Worm (Caenorhabditis elegans) whole organism, L3 larva: ENCODE data around the gene T18D3.1.

Experiments
- R02D3.7 ChIP-seq: fragments of 150-350 bp; optimal IDR thresholded peaks from 2 replicates; lab custom pipeline; 2014; ENCODE audit warnings: missing biosample characterization, missing genetic modification characterization
- ZK546.5 ChIP-seq: sonication (generic microtip); optimal IDR thresholded peaks from 2 replicates; lab custom pipeline; 2017; ENCODE audit warnings: missing biosample characterization, missing genetic modification characterization
- aly-2 ChIP-seq: fragments of 150-350 bp; optimal IDR thresholded peaks from 2 replicates; lab custom pipeline; 2014; ENCODE audit warnings: missing biosample characterization, missing genetic modification characterization
- ceh-16 ChIP-seq: sonication (generic microtip); optimal IDR thresholded peaks from 2 replicates; lab custom pipeline; 2017; ENCODE audit warnings: missing biosample characterization, missing genetic modification characterization
- ceh-28 ChIP-seq: fragments of 150-350 bp; optimal IDR thresholded peaks from 2 replicates; lab custom pipeline; 2014; ENCODE audit warnings: missing biosample characterization, missing genetic modification reagents, missing genetic modification characterization
- ceh-82 ChIP-seq: fragments of 150-350 bp; optimal IDR thresholded peaks from 2 replicates; lab custom pipeline; 2014; ENCODE audit warnings: missing biosample characterization, missing genetic modification characterization
- egl-27 ChIP-seq: sonication (generic microtip); optimal IDR thresholded peaks from 4 replicates; lab custom pipeline; 2017; ENCODE audit warnings: missing biosample characterization, missing genetic modification reagents, missing genetic modification characterization
- egl-5 ChIP-seq: fragments of 150-350 bp; optimal IDR thresholded peaks from 2 replicates; lab custom pipeline; 2017; ENCODE audit warnings: missing biosample characterization, missing genetic modification reagents, missing genetic modification characterization, inconsistent platforms
- elt-2 ChIP-seq: sonication (generic microtip); optimal IDR thresholded peaks from 2 replicates; lab custom pipeline; 2016; ENCODE audit warnings: missing genetic modification reagents, mild to moderate bottlenecking, missing genetic modification characterization, missing compliant biosample characterization
- eor-1 ChIP-seq, 2 experiments: fragments of 150-350 bp; optimal IDR thresholded peaks; 2 replicates each; lab custom pipeline; 2014 to 2018; ENCODE audit warnings: missing biosample characterization in 2 of 2, missing genetic modification characterization in 2 of 2
- fkh-10 ChIP-seq: sonication (generic microtip); optimal IDR thresholded peaks from 2 replicates; lab custom pipeline; 2017; ENCODE audit warnings: missing biosample characterization, missing genetic modification reagents, missing genetic modification characterization
- hmg-11 ChIP-seq: sonication (generic microtip); optimal IDR thresholded peaks from 2 replicates; lab custom pipeline; 2016; ENCODE audit warnings: missing genetic modification characterization, missing compliant biosample characterization
- jun-1 ChIP-seq: fragments of 150-350 bp; optimal IDR thresholded peaks from 2 replicates; lab custom pipeline; 2014; ENCODE audit warnings: missing biosample characterization, missing genetic modification reagents, missing genetic modification characterization
- lin-15B ChIP-seq: fragments of 150-350 bp; optimal IDR thresholded peaks from 2 replicates; lab custom pipeline; 2014; ENCODE audit warnings: missing biosample characterization, missing genetic modification characterization
- lin-39 ChIP-seq: fragments of 150-350 bp; optimal IDR thresholded peaks from 2 replicates; lab custom pipeline; 2018; ENCODE audit warnings: missing biosample characterization, missing genetic modification reagents, missing genetic modification characterization
- mdl-1 ChIP-seq: fragments of 150-350 bp; optimal IDR thresholded peaks from 2 replicates; lab custom pipeline; 2014; ENCODE audit warnings: missing biosample characterization, missing genetic modification characterization
- nfya-1 ChIP-seq: sonication (generic microtip); optimal IDR thresholded peaks from 2 replicates; lab custom pipeline; 2017; ENCODE audit warnings: missing genetic modification characterization, mild to moderate bottlenecking, missing compliant biosample characterization, antibody characterized with exemption, moderate library complexity; ENCODE audit not compliant: insufficient read depth
- nhr-12 ChIP-seq: fragments of 150-350 bp; optimal IDR thresholded peaks from 2 replicates; lab custom pipeline; 2014; ENCODE audit warnings: missing biosample characterization, missing genetic modification characterization
- nhr-23 ChIP-seq: fragments of 150-350 bp; optimal IDR thresholded peaks from 2 replicates; lab custom pipeline; 2014; ENCODE audit warnings: missing biosample characterization, missing genetic modification reagents, missing genetic modification characterization
- nhr-25 ChIP-seq: sonication (generic microtip); optimal IDR thresholded peaks from 2 replicates; lab custom pipeline; 2017; ENCODE audit warnings: missing biosample characterization, missing genetic modification characterization
- nhr-28 ChIP-seq: fragments of 150-350 bp; optimal IDR thresholded peaks from 2 replicates; lab custom pipeline; 2014; ENCODE audit warnings: missing biosample characterization, missing genetic modification characterization
- nhr-43 ChIP-seq: sonication (generic microtip); optimal IDR thresholded peaks from 2 replicates; lab custom pipeline; 2016; ENCODE audit warnings: mild to moderate bottlenecking, missing genetic modification characterization, missing compliant biosample characterization; ENCODE audit not compliant: poor library complexity, severe bottlenecking
- nhr-77 ChIP-seq: fragments of 150-350 bp; optimal IDR thresholded peaks from 2 replicates; lab custom pipeline; 2014; ENCODE audit warnings: missing biosample characterization, missing genetic modification characterization
- pha-4 ChIP-seq: fragments of 150-350 bp; optimal IDR thresholded peaks from 2 replicates; lab custom pipeline; 2014; ENCODE audit warnings: missing biosample characterization, missing genetic modification reagents, missing genetic modification characterization
- pqm-1 ChIP-seq: fragments of 150-350 bp; optimal IDR thresholded peaks from 2 replicates; lab custom pipeline; 2017; ENCODE audit warnings: missing biosample characterization, missing genetic modification characterization, inconsistent platforms
- skn-1 ChIP-seq: fragments of 150-350 bp; optimal IDR thresholded peaks from 2 replicates; lab custom pipeline; 2014; ENCODE audit warnings: missing biosample characterization, missing genetic modification characterization
- snpc-4 ChIP-seq: fragments of 150-350 bp; optimal IDR thresholded peaks from 2 replicates; lab custom pipeline; 2014; ENCODE audit warnings: missing biosample characterization, missing genetic modification characterization
- tbx-2 ChIP-seq: sonication (generic microtip); optimal IDR thresholded peaks from 2 replicates; lab custom pipeline; 2016; ENCODE audit warnings: mild to moderate bottlenecking, missing genetic modification characterization, missing compliant biosample characterization
- ztf-11 ChIP-seq: fragments of 150-350 bp; optimal IDR thresholded peaks from 2 replicates; lab custom pipeline; 2014; ENCODE audit warnings: missing biosample characterization, missing genetic modification characterization
- ztf-4 ChIP-seq: fragments of 150-350 bp; optimal IDR thresholded peaks from 2 replicates; lab custom pipeline; 2014; ENCODE audit warnings: missing biosample characterization, missing genetic modification characterization

Gene T18D3.1

DNA sequence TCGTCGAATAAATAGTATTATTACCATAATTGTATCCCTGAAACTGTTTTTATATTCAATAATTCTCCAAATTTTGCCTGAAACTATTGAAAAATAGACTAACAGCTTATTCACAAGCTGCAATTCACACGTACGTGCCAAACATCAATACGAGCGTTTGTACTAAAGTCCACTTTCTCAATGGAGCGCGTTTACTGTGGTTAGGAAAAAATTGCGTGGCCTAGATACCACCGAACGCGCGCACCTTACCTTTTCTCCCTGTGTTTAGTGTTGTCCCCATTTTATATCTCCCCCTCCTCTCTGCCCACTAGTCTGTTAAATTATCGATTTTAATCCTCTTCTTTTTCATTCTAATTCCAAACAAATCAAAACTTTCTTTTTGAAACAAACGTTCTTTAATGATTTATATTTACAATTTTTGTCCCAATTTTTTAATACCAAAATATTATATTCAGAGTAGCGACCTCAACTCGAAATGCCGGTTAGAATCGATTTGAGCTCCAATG is at the start of gene T18D3.1, which contains the start of gene T18D3.9:
TSS of gene T18D3.1 (plus strand) at position 456 of the 506 bp plus-strand sequence.
TSS of gene T18D3.9 (minus strand) at position 168 of the 506 bp plus-strand sequence.
- TF ChIP-seq nhr-77 (tag; lab: Kevin White, UChicago) (no peak), elt-2 (tag; lab: Kevin White, UChicago) (peak; percentile 33), hmg-11 (tag; lab: Kevin White, UChicago) (peak; percentile 53), jun-1 (tag; lab: Kevin White, UChicago) (no peak), nhr-12 (tag; lab: Kevin White, UChicago) (no peak), lin-39 (tag; lab: Kevin White, UChicago) (peak; percentile 58), ZK546.5 (tag; lab: Kevin White, UChicago) (no peak), ceh-82 (tag; lab: Kevin White, UChicago) (no peak), nhr-23 (peak; percentile 83), pqm-1 (tag; lab: Kevin White, UChicago) (peak; percentile 39), nfya-1 (peak; percentile 51), egl-5 (tag; lab: Kevin White, UChicago) (peak; percentile 8), nhr-43 (peak; percentile 41), ceh-28 (tag; lab: Kevin White, UChicago) (peak; percentile 9), mdl-1 (tag; lab: Kevin White, UChicago) (no peak), pha-4 (tag; lab: Kevin White, UChicago) (peak; percentile 85), skn-1 (tag; lab: Kevin White, UChicago) (no peak), lin-15B (tag; lab: Kevin White, UChicago) (peak; percentile 60), nhr-25 (tag; lab: Kevin White, UChicago) (peak; percentile 67)

DNA sequence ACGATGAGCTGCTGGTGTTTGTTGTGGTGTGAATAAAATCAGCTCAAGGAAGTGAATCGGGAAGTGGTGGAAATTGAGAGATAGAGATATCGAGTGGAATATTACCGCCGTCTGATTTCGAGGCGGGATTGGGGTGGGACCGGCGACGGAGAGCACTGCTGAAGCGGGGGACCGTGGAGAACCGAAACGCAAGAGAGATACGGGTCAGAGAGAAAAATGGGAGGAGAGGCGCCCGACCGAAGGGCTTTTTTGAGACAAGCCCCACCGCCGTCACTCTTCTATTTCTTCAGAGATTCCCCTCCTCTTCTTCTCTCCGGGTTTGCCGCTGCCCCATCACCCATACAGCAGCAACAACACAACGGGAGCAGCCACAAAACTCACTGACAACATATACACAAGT is 48.5 kb upstream of the T18D3.1 start:
- TF ChIP-seq nfya-1 (peak; percentile 13), lin-39 (tag; lab: Kevin White, UChicago) (peak; percentile 61), nhr-28 (tag; lab: Kevin White, UChicago) (no peak), egl-27 (tag; lab: Kevin White, UChicago) (no peak)

DNA sequence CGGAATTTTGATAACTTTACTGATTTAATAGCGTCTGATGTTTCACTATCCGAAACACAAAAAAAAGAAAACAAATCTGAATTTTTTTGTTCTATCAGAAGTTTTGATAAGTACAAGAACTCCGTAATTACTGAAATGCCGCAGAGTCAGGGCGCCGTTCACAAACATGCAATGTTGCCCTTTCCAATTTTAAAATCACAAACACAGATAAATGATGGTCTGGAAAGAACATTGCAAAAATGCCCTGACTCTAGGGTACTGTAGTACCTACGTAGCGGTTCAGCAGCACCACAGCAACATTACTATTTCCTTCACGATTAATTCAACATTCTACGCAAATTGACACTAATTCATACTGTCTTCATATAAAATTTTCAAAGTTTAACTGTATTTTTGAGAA is 48.0 kb upstream of the T18D3.1 start:
- TF ChIP-seq tbx-2 (tag; lab: Kevin White, UChicago) (no peak), hmg-11 (tag; lab: Kevin White, UChicago) (no peak), eor-1 (tag; optimal IDR thresholded peaks at IDR 0.05; lab: Kevin White, UChicago) (no peak), ceh-28 (tag; lab: Kevin White, UChicago) (no peak), ztf-11 (tag; lab: Kevin White, UChicago) (no peak), nhr-23 (no peak), ceh-82 (tag; lab: Kevin White, UChicago) (no peak), nfya-1 (no peak), nhr-43 (no peak), R02D3.7 (tag; lab: Kevin White, UChicago) (no peak)
- TF ChIP-seq, all 47 proteins: peak for 0

DNA sequence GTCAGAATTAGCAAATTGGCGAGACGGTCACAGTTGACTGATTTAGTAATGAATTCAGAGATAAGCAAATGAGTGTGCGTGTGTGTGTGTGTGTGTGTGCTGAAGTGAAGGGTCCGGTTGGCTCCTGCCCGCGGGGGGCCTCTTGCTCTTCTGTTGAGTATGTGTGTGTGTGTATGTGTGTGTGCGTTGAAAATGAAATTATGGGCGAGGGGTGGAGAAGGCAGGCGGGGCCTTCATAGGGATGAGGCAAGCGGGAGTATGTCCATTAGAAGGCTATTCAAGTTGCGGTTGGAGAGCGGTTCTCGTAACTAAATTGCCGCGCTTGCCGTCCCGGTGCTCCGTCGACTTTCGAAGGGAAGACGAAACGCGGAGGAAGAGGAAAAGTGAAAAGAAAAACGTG is 47.2 kb upstream of the T18D3.1 start:
- no peak for TF ChIP-seq R02D3.7 (tag; lab: Kevin White, UChicago)
- TF ChIP-seq ceh-16 (tag; lab: Kevin White, UChicago): no peak
- TF ChIP-seq nfya-1: peak; percentile 32
- peak; percentile 77 for TF ChIP-seq fkh-10

DNA sequence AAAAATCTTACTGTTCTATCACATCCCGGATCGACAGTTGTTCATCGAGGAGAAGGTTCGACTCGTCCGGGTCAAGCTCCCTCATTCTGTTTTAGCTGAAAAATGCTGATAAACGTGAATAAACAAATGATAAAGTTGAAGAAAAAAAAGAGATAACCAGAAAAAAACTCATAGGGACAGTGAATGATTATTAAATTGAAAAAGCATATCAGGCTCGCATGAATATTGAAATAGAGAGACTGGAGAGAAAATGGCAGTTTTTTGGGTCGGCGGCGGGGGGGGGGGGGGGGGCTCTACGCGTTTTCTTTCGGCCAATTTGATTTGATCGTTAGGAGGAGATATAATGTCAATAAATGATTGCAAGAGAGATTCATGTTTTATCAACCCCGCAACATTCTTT is 40.6 kb upstream of the T18D3.1 start, which contains the start of gene lin-2:
TSS of gene lin-2 (minus strand) at position 101 of the 400 bp plus-strand sequence.
- no peak for TF ChIP-seq snpc-4 (tag; lab: Kevin White, UChicago)
- peak; percentile 37 for TF ChIP-seq elt-2 (tag; lab: Kevin White, UChicago)
- TF ChIP-seq nhr-12 (tag; lab: Kevin White, UChicago): no peak
- no peak for TF ChIP-seq skn-1 (tag; lab: Kevin White, UChicago)

DNA sequence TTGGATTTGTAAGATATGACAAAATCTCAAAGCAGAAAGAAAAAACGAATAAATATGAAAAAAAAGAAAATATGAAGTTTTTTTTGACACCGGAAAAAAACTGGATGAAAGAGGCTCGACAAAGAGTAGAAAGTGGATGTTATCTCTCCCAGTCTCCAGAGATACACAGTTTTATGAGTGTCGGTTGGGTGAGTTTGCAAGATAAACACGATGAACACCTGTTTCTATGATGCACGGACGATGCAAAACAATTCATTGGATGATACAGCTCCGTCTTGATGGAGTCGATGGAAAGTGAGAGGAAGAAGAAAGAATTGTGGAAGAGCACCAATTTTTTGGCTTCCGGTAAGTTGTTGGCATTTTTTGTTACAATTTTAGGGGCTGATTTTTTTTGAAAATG is 38.7 kb upstream of the T18D3.1 start:
- TF ChIP-seq lin-39 (tag; lab: Kevin White, UChicago) (peak; percentile 12), ceh-82 (tag; lab: Kevin White, UChicago) (no peak), ztf-4 (tag; lab: Kevin White, UChicago) (no peak), nfya-1 (peak; percentile 7), snpc-4 (tag; lab: Kevin White, UChicago) (no peak), aly-2 (no peak), lin-15B (tag; lab: Kevin White, UChicago) (no peak)
